Worm (Caenorhabditis elegans) whole organism, late embryonic: Measurements from ENCODE around the gene C06E4.5.

Experiments
- ceh-14 ChIP-seq: sonication (generic microtip); optimal IDR thresholded peaks from 2 replicates; lab custom pipeline; 2016; ENCODE audit warnings: missing genotype, missing genetic modification characterization, missing compliant biosample characterization
- ets-4 ChIP-seq: sonication (generic microtip); optimal IDR thresholded peaks from 2 replicates; lab custom pipeline; 2016; ENCODE audit warnings: missing genetic modification characterization, missing compliant biosample characterization
- fkh-10 ChIP-seq: fragments of 150-350 bp; optimal IDR thresholded peaks from 2 replicates; lab custom pipeline; 2014; ENCODE audit warnings: missing biosample characterization, missing genetic modification reagents, missing genetic modification characterization
- fkh-6 ChIP-seq: sonication (generic microtip); optimal IDR thresholded peaks from 2 replicates; lab custom pipeline; 2016; ENCODE audit warnings: missing genetic modification characterization, missing compliant biosample characterization
- nfya-1 ChIP-seq: sonication (generic microtip); optimal IDR thresholded peaks from 2 replicates; lab custom pipeline; 2017; ENCODE audit warnings: missing genetic modification characterization, mild to moderate bottlenecking, missing compliant biosample characterization, antibody characterized with exemption, moderate library complexity
- pha-4 ChIP-seq: fragments of 150-350 bp; optimal IDR thresholded peaks from 2 replicates; lab custom pipeline; 2018; ENCODE audit warnings: missing biosample characterization, missing genetic modification reagents, missing genetic modification characterization

DNA sequence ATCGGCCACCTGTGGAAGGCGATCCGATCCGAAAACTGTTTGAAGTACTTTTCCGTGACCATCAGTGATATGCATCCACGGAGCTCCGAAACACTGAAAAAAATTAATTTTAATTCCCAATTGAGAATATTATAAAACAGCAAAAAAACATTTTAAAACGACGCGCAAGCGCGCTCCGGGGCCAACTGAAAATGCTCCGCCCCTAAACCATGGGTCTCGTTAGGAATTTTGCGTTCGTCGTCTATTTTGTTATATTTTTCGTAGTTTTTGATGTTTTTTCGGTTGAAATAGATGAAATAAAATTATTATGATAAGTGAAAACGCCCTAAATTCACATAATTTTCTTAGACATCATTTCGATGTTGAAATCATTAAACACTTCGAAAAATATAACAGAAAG lies 14.2 kb upstream of the C06E4.5 start:
- no peak for TF ChIP-seq fkh-10
- TF ChIP-seq ets-4 (tag; lab: Kevin White, UChicago), result no peak
- TF ChIP-seq pha-4 (tag; lab: Kevin White, UChicago), result no peak
- TF ChIP-seq fkh-6 (tag; lab: Kevin White, UChicago), result no peak
- TF ChIP-seq nfya-1, result no peak
- no peak for TF ChIP-seq ceh-14 (tag; lab: Kevin White, UChicago)
